Worm (Caenorhabditis elegans) whole organism, L1 larva: ENCODE measurements around the gene spig-9.

Experiments
- Y116A8C.19 ChIP-seq: sonication (generic microtip); optimal IDR thresholded peaks from 2 replicates; lab custom pipeline; 2016; ENCODE audit warnings: missing compliant biosample characterization, missing genetic modification characterization, borderline replicate concordance
- aha-1 ChIP-seq: fragments of 150-350 bp; optimal IDR thresholded peaks from 2 replicates; lab custom pipeline; 2014; ENCODE audit warnings: missing biosample characterization, missing genetic modification characterization
- ama-1 ChIP-seq: fragments of 150-350 bp; optimal IDR thresholded peaks from 2 replicates; lab custom pipeline; 2014
- blmp-1 ChIP-seq: fragments of 150-350 bp; optimal IDR thresholded peaks from 2 replicates; lab custom pipeline; 2014; ENCODE audit warnings: missing biosample characterization, missing genetic modification characterization
- ceh-82 ChIP-seq, 3 experiments: fragments of 150-350 bp in 1 of 3; sonication (generic microtip) in 2 of 3; optimal IDR thresholded peaks; 2 replicates each; lab custom pipeline; 2014 to 2017; ENCODE audit warnings: missing biosample characterization in 3 of 3, missing genetic modification characterization in 3 of 3
- dpl-1 ChIP-seq, 3 experiments: fragments of 150-350 bp in 2 of 3; sonication (generic microtip) in 1 of 3; optimal IDR thresholded peaks; 2 replicates each; lab custom pipeline; 2014 to 2017; ENCODE audit warnings: missing biosample characterization in 3 of 3, missing genetic modification characterization in 3 of 3, missing genetic modification reagents in 3 of 3
- dsc-1 ChIP-seq: sonication (generic microtip); optimal IDR thresholded peaks from 2 replicates; lab custom pipeline; 2016; ENCODE audit warnings: mild to moderate bottlenecking, missing genetic modification characterization, missing compliant biosample characterization
- efl-1 ChIP-seq, 4 experiments: fragments of 150-350 bp; optimal IDR thresholded peaks in 3 of 4; peaks in 1 of 4; 1 replicate in 1 of 4; 2 replicates in 3 of 4; lab custom pipeline; 2014; ENCODE audit warnings: missing biosample characterization in 2 of 4, missing genetic modification characterization in 2 of 4, missing genetic modification reagents in 2 of 4
- efl-3 ChIP-seq: fragments of 200-800 bp; sonication (Bioruptor generic); optimal IDR thresholded peaks from 2 replicates; lab custom pipeline; 2018; ENCODE audit warnings: mild to moderate bottlenecking, missing genetic modification characterization, missing compliant biosample characterization
- egl-13 ChIP-seq: sonication (generic microtip); optimal IDR thresholded peaks from 2 replicates; lab custom pipeline; 2016; ENCODE audit warnings: missing genotype, missing genetic modification reagents, missing genetic modification characterization, missing compliant biosample characterization
- egl-27 ChIP-seq, 2 experiments: fragments of 150-350 bp in 1 of 2; sonication (generic microtip); optimal IDR thresholded peaks; 3 replicates each; lab custom pipeline; 2017 to 2018; ENCODE audit warnings: missing biosample characterization in 2 of 2, missing genetic modification characterization in 2 of 2, missing genetic modification reagents in 2 of 2
- elt-2 ChIP-seq: sonication (generic microtip); optimal IDR thresholded peaks from 2 replicates; lab custom pipeline; 2016; ENCODE audit warnings: missing genetic modification characterization, mild to moderate bottlenecking, inconsistent platforms, missing compliant biosample characterization, missing genetic modification reagents
- fkh-4 ChIP-seq: sonication (generic microtip); optimal IDR thresholded peaks from 2 replicates; lab custom pipeline; 2016; ENCODE audit warnings: missing compliant biosample characterization, missing genetic modification characterization, borderline replicate concordance
- fos-1 ChIP-seq: fragments of 150-350 bp; optimal IDR thresholded peaks from 2 replicates; lab custom pipeline; 2014; ENCODE audit warnings: missing biosample characterization, missing genetic modification characterization
- grh-1 ChIP-seq: fragments of 200-800 bp; sonication (Bioruptor generic); IDR thresholded peaks from 2 replicates; pipeline ENCODE4 v1.3.6; 2022; ENCODE audit warnings: missing genetic modification reagents, missing genetic modification characterization, missing compliant biosample characterization
- hlh-17 ChIP-seq: fragments of 200-800 bp; sonication (Bioruptor generic); optimal IDR thresholded peaks from 2 replicates; lab custom pipeline; 2018; ENCODE audit warnings: missing genetic modification characterization, mild to moderate bottlenecking, missing compliant biosample characterization, moderate library complexity, borderline replicate concordance
- hlh-4 ChIP-seq: sonication (generic microtip); optimal IDR thresholded peaks from 2 replicates; lab custom pipeline; 2016; ENCODE audit warnings: mild to moderate bottlenecking, missing genetic modification characterization, missing compliant biosample characterization
- irx-1 ChIP-seq: sonication (generic microtip); optimal IDR thresholded peaks from 2 replicates; lab custom pipeline; 2016; ENCODE audit warnings: missing genetic modification characterization, missing compliant biosample characterization
- lin-15B ChIP-seq: fragments of 150-350 bp; sonication (generic microtip); optimal IDR thresholded peaks from 3 replicates; lab custom pipeline; 2014; ENCODE audit warnings: missing biosample characterization, missing genetic modification characterization
- lin-39 ChIP-seq: fragments of 150-350 bp; optimal IDR thresholded peaks from 2 replicates; lab custom pipeline; 2014; ENCODE audit warnings: missing biosample characterization, missing genetic modification reagents, missing genetic modification characterization
- lir-3 ChIP-seq: sonication (generic microtip); optimal IDR thresholded peaks from 2 replicates; lab custom pipeline; 2016; ENCODE audit warnings: mild to moderate bottlenecking, missing genetic modification characterization, moderate library complexity, missing compliant biosample characterization; ENCODE audit not compliant: poor library complexity
- lsy-2 ChIP-seq, 2 experiments: fragments of 150-350 bp; optimal IDR thresholded peaks; 2 replicates each; lab custom pipeline; 2014; ENCODE audit warnings: missing biosample characterization in 2 of 2, missing genetic modification characterization in 2 of 2
- mab-9 ChIP-seq: fragments of 200-800 bp; sonication (Bioruptor generic); IDR thresholded peaks from 2 replicates; pipeline ENCODE4 v1.3.6; 2022; ENCODE audit warnings: missing genetic modification reagents, missing genetic modification characterization, missing compliant biosample characterization
- mdl-1 ChIP-seq, 2 experiments: fragments of 150-350 bp; optimal IDR thresholded peaks; 2 replicates each; lab custom pipeline; 2014 to 2017; ENCODE audit warnings: missing biosample characterization in 2 of 2, missing genetic modification characterization in 2 of 2, inconsistent platforms in 1 of 2
- nhr-12 ChIP-seq: sonication (generic microtip); optimal IDR thresholded peaks from 2 replicates; lab custom pipeline; 2017; ENCODE audit warnings: missing biosample characterization, missing genetic modification characterization
- nhr-19 ChIP-seq: fragments of 200-800 bp; sonication (Bioruptor generic); conservative IDR thresholded peaks from 2 replicates; pipeline ENCODE4 v1.3.6; 2022; ENCODE audit warnings: missing genetic modification characterization, missing compliant biosample characterization
- nhr-20 ChIP-seq: sonication (generic microtip); optimal IDR thresholded peaks from 2 replicates; lab custom pipeline; 2016; ENCODE audit warnings: mild to moderate bottlenecking, missing genetic modification characterization, missing compliant biosample characterization
- nhr-237 ChIP-seq: fragments of 150-350 bp; optimal IDR thresholded peaks from 2 replicates; lab custom pipeline; 2014; ENCODE audit warnings: missing biosample characterization, missing genetic modification characterization
- nhr-28 ChIP-seq: fragments of 150-350 bp; optimal IDR thresholded peaks from 2 replicates; lab custom pipeline; 2014; ENCODE audit warnings: missing biosample characterization, missing genetic modification characterization
- nhr-47 ChIP-seq: sonication (generic microtip); optimal IDR thresholded peaks from 2 replicates; lab custom pipeline; 2016; ENCODE audit warnings: mild to moderate bottlenecking, missing genetic modification characterization, moderate library complexity, missing compliant biosample characterization
- nhr-76 ChIP-seq: sonication (generic microtip); optimal IDR thresholded peaks from 2 replicates; lab custom pipeline; 2017; ENCODE audit warnings: missing biosample characterization, missing genetic modification characterization
- nhr-77 ChIP-seq: fragments of 150-350 bp; optimal IDR thresholded peaks from 2 replicates; lab custom pipeline; 2014; ENCODE audit warnings: missing biosample characterization, missing genetic modification characterization
- nhr-84 ChIP-seq: sonication (generic microtip); optimal IDR thresholded peaks from 2 replicates; lab custom pipeline; 2017; ENCODE audit warnings: missing biosample characterization, missing genetic modification characterization
- nhr-85 ChIP-seq: sonication (generic microtip); peaks from one replicate; lab custom pipeline; 2016; ENCODE audit warnings: missing genetic modification characterization, inconsistent platforms, missing compliant biosample characterization
- nhr-90 ChIP-seq: sonication (generic microtip); optimal IDR thresholded peaks from 2 replicates; lab custom pipeline; 2016; ENCODE audit warnings: mild to moderate bottlenecking, missing genetic modification characterization, missing compliant biosample characterization; ENCODE audit not compliant: poor library complexity
- pag-3 ChIP-seq: sonication (generic microtip); optimal IDR thresholded peaks from 2 replicates; lab custom pipeline; 2017; ENCODE audit warnings: missing genetic modification characterization, mild to moderate bottlenecking, missing compliant biosample characterization, antibody characterized with exemption, borderline replicate concordance; ENCODE audit not compliant: insufficient read depth
- pax-3 ChIP-seq: fragments of 200-800 bp; sonication (Bioruptor generic); optimal IDR thresholded peaks from 2 replicates; lab custom pipeline; 2018; ENCODE audit warnings: mild to moderate bottlenecking, missing genetic modification characterization, moderate library complexity, missing compliant biosample characterization
- pqm-1 ChIP-seq: sonication (generic microtip); optimal IDR thresholded peaks from 3 replicates; lab custom pipeline; 2017; ENCODE audit warnings: missing biosample characterization, missing genetic modification characterization
- snu-23 ChIP-seq: sonication (generic microtip); optimal IDR thresholded peaks from 2 replicates; lab custom pipeline; 2016; ENCODE audit warnings: missing genetic modification characterization, missing compliant biosample characterization
- sox-4 ChIP-seq: sonication (generic microtip); optimal IDR thresholded peaks from 2 replicates; lab custom pipeline; 2016; ENCODE audit warnings: missing genetic modification characterization, missing compliant biosample characterization
- sptf-1 ChIP-seq: fragments of 150-350 bp; optimal IDR thresholded peaks from 2 replicates; lab custom pipeline; 2014; ENCODE audit warnings: missing biosample characterization, missing genetic modification characterization
- swsn-7 ChIP-seq: sonication (generic microtip); optimal IDR thresholded peaks from 2 replicates; lab custom pipeline; 2016; ENCODE audit warnings: missing genetic modification characterization, missing compliant biosample characterization
- tbx-2 ChIP-seq: sonication (generic microtip); optimal IDR thresholded peaks from 2 replicates; lab custom pipeline; 2016; ENCODE audit warnings: missing genetic modification characterization, missing compliant biosample characterization
- unc-130 ChIP-seq: fragments of 150-350 bp; optimal IDR thresholded peaks from 2 replicates; lab custom pipeline; 2017; ENCODE audit warnings: missing biosample characterization, missing genetic modification characterization, inconsistent platforms
- unc-62 ChIP-seq: fragments of 150-350 bp; optimal IDR thresholded peaks from 2 replicates; lab custom pipeline; 2014; ENCODE audit warnings: missing biosample characterization, missing genetic modification reagents, missing genetic modification characterization
- unc-86 ChIP-seq: sonication (generic microtip); optimal IDR thresholded peaks from 2 replicates; lab custom pipeline; 2016; ENCODE audit warnings: missing genetic modification characterization, missing compliant biosample characterization
- vab-15 ChIP-seq: sonication (generic microtip); optimal IDR thresholded peaks from 2 replicates; lab custom pipeline; 2017; ENCODE audit warnings: missing genotype, mild to moderate bottlenecking, missing genetic modification characterization, missing compliant biosample characterization
- xbp-1 ChIP-seq: sonication (generic microtip); optimal IDR thresholded peaks from 2 replicates; lab custom pipeline; 2016; ENCODE audit warnings: missing genetic modification characterization, missing compliant biosample characterization
- zag-1 ChIP-seq: fragments of 150-350 bp; optimal IDR thresholded peaks from 2 replicates; lab custom pipeline; 2014; ENCODE audit warnings: missing biosample characterization, missing genetic modification characterization
- zip-4 ChIP-seq: fragments of 200-800 bp; sonication (Bioruptor generic); optimal IDR thresholded peaks from 2 replicates; lab custom pipeline; 2018; ENCODE audit warnings: mild to moderate bottlenecking, missing genetic modification characterization, moderate library complexity, missing compliant biosample characterization

The spig-9 gene

ce11 chrV:13568533-13568932 lies 43.1 kb downstream of the spig-9 start, which contains the start of the genes nuaf-1 and bir-2 (continued):
- TF ChIP-seq nhr-85 (peak; percentile 73), nhr-28 (tag; lab: Kevin White, UChicago) (no peak), nhr-84 (tag; lab: Kevin White, UChicago) (no peak), tbx-2 (peak; percentile 52), swsn-7 (peak; percentile 63), elt-2 (tag; lab: Kevin White, UChicago) (no peak), fkh-4 (tag; lab: Kevin White, UChicago) (no peak), nhr-237 (tag; lab: Kevin White, UChicago) (no peak), xbp-1 (tag; lab: Kevin White, UChicago) (peak; percentile 57), lin-15B (peak; percentile 75), pag-3 (tag; lab: Kevin White, UChicago) (peak; percentile 27), pax-3 (tag; lab: Kevin White, UChicago) (peak; percentile 57)

DNA sequence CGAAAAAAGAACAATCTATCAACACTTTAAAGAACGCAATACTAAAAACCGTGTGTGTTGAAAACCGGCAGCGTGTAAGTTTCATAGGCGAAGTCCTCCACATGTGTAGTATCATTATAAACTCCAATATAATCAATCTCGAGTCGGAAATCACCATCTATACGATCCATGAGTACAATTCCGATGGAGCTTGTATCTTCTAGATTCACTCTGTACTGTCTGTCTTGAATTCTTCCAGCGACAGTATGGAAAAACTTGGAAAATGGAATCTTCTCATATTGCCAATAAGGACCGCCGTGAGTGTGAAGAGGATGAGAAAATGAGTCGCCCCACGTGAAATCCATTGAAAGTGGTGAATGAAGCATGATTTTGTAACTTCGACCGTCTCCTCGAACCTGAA lies 44.7 kb downstream of the spig-9 start:
- no peak for TF ChIP-seq blmp-1 (tag; lab: Kevin White, UChicago)
- no peak for TF ChIP-seq nhr-77 (tag; lab: Kevin White, UChicago)
- no peak for TF ChIP-seq lin-39
- no peak for TF ChIP-seq zip-4 (GFP tag; lab: Kevin White, UChicago)
- TF ChIP-seq mdl-1 (tag; optimal IDR thresholded peaks at IDR 0.05; lab: Kevin White, UChicago), result no peak
- TF ChIP-seq unc-62 (GFP tag; lab: Kevin White, UChicago), result no peak
- TF ChIP-seq nhr-84 (tag; lab: Kevin White, UChicago), result no peak
- TF ChIP-seq aha-1, result no peak
- TF ChIP-seq irx-1 (tag; lab: Kevin White, UChicago), result no peak
- TF ChIP-seq nhr-47, result no peak
- no peak for TF ChIP-seq ceh-82 (tag; optimal IDR thresholded peaks at IDR 0.05; lab: Kevin White, UChicago)
- no peak for TF ChIP-seq dsc-1 (tag; lab: Kevin White, UChicago)
- no peak for TF ChIP-seq zag-1 (tag; lab: Kevin White, UChicago)
- no peak for TF ChIP-seq egl-27 (tag; optimal IDR thresholded peaks at IDR 0.05; lab: Kevin White, UChicago)
- TF ChIP-seq fos-1 (tag; lab: Kevin White, UChicago), result no peak
- TF ChIP-seq pag-3 (tag; lab: Kevin White, UChicago), result no peak
- peak; percentile 0 for TF ChIP-seq snu-23 (GFP tag; lab: Kevin White, UChicago)
- TF ChIP-seq unc-130 (tag; lab: Kevin White, UChicago), result no peak
- TF ChIP-seq hlh-4 (tag; lab: Kevin White, UChicago), result no peak
- TF ChIP-seq ama-1 (lab: Kevin White, UChicago), result peak; percentile 67
- no peak for TF ChIP-seq sox-4
- TF ChIP-seq nhr-76 (tag; lab: Kevin White, UChicago), result no peak
- no peak for TF ChIP-seq efl-3 (GFP tag; lab: Kevin White, UChicago)
- peak; percentile 24 for TF ChIP-seq nhr-85
- no peak for TF ChIP-seq hlh-17 (GFP tag; lab: Kevin White, UChicago)
- no peak for TF ChIP-seq unc-86 (tag; lab: Kevin White, UChicago)
- no peak for TF ChIP-seq pqm-1 (tag; lab: Kevin White, UChicago)
- TF ChIP-seq nhr-19 (GFP tag; lab: Robert Waterston, UW), result 0 out of 2 replicates have a peak, but pooled peaks have one; percentile 2
- TF ChIP-seq Y116A8C.19 (tag; lab: Kevin White, UChicago), result no peak
- no peak for TF ChIP-seq lin-15B
- TF ChIP-seq pax-3 (tag; lab: Kevin White, UChicago), result peak; percentile 4
- no peak for TF ChIP-seq egl-13
- no peak for TF ChIP-seq nhr-28 (tag; lab: Kevin White, UChicago)
- TF ChIP-seq nhr-12, result no peak
- no peak for TF ChIP-seq sptf-1 (tag; lab: Kevin White, UChicago)
- TF ChIP-seq mab-9 (GFP tag; lab: Robert Waterston, UW), result no peak
- TF ChIP-seq vab-15 (tag; lab: Kevin White, UChicago), result no peak
- peak in 1 of 3 experiments; percentile 10 for TF ChIP-seq dpl-1 (GFP tag; optimal IDR thresholded peaks at IDR 0.05; lab: Kevin White, UChicago)
- no peak for TF ChIP-seq nhr-20 (tag; lab: Kevin White, UChicago)
- no peak for TF ChIP-seq lsy-2 (tag; optimal IDR thresholded peaks at IDR 0.05; lab: Kevin White, UChicago)
- TF ChIP-seq efl-1 (optimal IDR thresholded peaks at IDR 0.05; lab: Kevin White, UChicago), result no peak
- peak in 1 of 2 experiments; percentile 87 for TF ChIP-seq efl-1 (GFP tag; optimal IDR thresholded peaks at IDR 0.05 in 1 of 2; lab: Kevin White, UChicago)
- TF ChIP-seq tbx-2, result no peak
- no peak for TF ChIP-seq nhr-90 (tag; lab: Kevin White, UChicago)
- no peak for TF ChIP-seq grh-1 (GFP tag; lab: Robert Waterston, UW)
- TF ChIP-seq lir-3 (tag; lab: Kevin White, UChicago), result no peak
